Worm (Caenorhabditis elegans): Measurements from ENCODE around the gene perm-1.

DNA sequence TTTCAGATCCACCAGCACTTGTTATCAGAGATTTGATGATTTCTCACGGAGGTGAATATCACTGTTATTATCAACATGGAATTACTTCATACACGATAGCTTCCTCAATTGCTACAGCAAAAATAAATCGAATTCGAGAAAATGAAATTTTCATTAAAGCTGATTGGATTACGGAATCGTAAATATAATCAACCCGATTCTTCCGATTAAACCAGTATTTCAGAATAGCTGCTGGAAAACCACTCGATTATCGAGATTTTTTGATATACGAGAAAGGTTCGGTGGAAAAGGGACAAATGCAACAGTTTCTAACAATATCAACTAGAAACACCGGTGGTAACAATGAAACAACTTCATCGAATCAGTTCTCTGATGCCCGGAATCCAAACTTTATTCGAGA is 21.4 kb downstream of the perm-1 start:
- TF ChIP-seq med-1 (GFP tag; optimal IDR thresholded peaks at IDR 0.05; ENCODE audit: insufficient read depth), result no peak
- TF ChIP-seq ztf-29 (GFP tag; IDR thresholded peaks at IDR 0.05), result no peak
- no peak for TF ChIP-seq cog-1 (tag; optimal IDR thresholded peaks at IDR 0.05)
- no peak for TF ChIP-seq klf-2 (GFP tag; conservative IDR thresholded peaks at IDR 0.05)
